Worm (Caenorhabditis elegans): Measurements from ENCODE around the gene stdh-2.

The stdh-2 gene

ce11 chrV:16271121-16271520, 47.0 kb downstream of the stdh-2 start, which contains the start of gene T13F3.6:
T13F3.6 (minus strand) TSS chrV:16271221.
- TF ChIP-seq sem-4 (tag; optimal IDR thresholded peaks at IDR 0.05) (no peak), ztf-1 (GFP tag; conservative IDR thresholded peaks at IDR 0.05) (no peak), aly-2 (tag; optimal IDR thresholded peaks at IDR 0.05) (no peak), mbf-1 (tag; optimal IDR thresholded peaks at IDR 0.05) (no peak), skn-1 (tag; optimal IDR thresholded peaks at IDR 0.05) (no peak), sma-3 (GFP tag; optimal IDR thresholded peaks at IDR 0.05) (no peak), mdl-1 (tag; optimal IDR thresholded peaks at IDR 0.05) (no peak), nhr-25 (tag; optimal IDR thresholded peaks at IDR 0.05) (no peak), lin-39 (tag; optimal IDR thresholded peaks at IDR 0.05) (no peak), Y55F3AM.14 (GFP tag; optimal IDR thresholded peaks at IDR 0.05) (no peak)

All from whole organism, L2 larva.